Worm (Caenorhabditis elegans): Measurements from ENCODE around the gene F15H10.8.

DNA sequence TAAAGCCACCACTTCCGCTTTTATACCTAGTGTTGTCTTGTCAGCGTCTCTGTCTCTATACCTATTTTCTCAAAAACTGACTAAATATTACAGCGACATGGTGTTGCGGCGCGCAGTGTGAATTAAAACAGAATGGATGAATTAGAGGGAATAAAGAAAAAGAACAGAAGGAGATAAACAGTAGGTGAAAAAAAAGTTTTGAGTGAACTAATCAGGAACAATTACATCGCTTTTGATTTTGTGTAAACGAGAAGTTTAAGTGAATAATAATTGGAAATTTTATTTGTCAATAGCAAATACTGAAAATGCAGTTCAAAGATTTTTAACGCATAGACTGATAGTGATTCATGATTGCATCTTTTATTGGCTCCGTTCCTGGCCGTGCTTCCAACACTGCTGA, 22.4 kb upstream of the F15H10.8 start, which contains the start of gene col-12:
- TF ChIP-seq lin-11 (tag; optimal IDR thresholded peaks at IDR 0.05) (no peak), nhr-6 (tag; optimal IDR thresholded peaks at IDR 0.05) (no peak), nhr-11 (tag; optimal IDR thresholded peaks at IDR 0.05) (no peak), aly-2 (tag; optimal IDR thresholded peaks at IDR 0.05) (no peak), nhr-23 (tag; optimal IDR thresholded peaks at IDR 0.05) (no peak), ztf-4 (tag; optimal IDR thresholded peaks at IDR 0.05) (no peak), lin-39 (tag; optimal IDR thresholded peaks at IDR 0.05) (no peak), egl-27 (tag; optimal IDR thresholded peaks at IDR 0.05) (no peak), ZK546.5 (tag; optimal IDR thresholded peaks at IDR 0.05) (no peak), nhr-25 (tag; optimal IDR thresholded peaks at IDR 0.05) (no peak), unc-62 (GFP tag; optimal IDR thresholded peaks at IDR 0.05) (no peak), ztf-11 (tag; optimal IDR thresholded peaks at IDR 0.05) (no peak), elt-3 (tag; optimal IDR thresholded peaks at IDR 0.05) (no peak)
